Fruit fly (Drosophila melanogaster): Measurements from ENCODE around the gene Fip1.

The Fip1 gene

DNA sequence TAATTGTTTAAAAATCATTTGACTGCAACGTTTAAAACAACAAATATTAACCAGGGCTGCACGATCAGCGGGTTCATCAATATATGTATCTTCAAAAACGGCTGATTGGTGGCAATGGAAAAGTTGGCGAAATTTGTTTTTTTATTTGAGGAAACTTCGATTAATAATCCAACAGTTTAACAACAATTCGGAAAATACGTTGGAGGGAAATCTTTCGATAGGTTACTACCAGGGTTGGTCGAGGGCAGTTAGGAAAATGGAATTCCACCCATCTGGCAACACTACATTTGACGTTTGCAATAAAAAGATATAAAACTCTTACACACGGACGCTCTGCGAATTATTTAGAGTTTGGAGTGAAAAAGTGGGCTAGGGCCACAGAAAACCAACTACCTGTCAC, 47.7 kb upstream of the Fip1 start, which contains the start of the genes Lipt2 and CG14650 (continued):
- TF ChIP-seq kah (GFP tag; optimal IDR thresholded peaks at IDR 0.05): no peak
- no peak for TF ChIP-seq croc (GFP tag; conservative IDR thresholded peaks at IDR 0.05)
- no peak for TF ChIP-seq CG15073 (GFP tag; optimal IDR thresholded peaks at IDR 0.05)
- peak; percentile 46 for TF ChIP-seq CG13123 (GFP tag; optimal IDR thresholded peaks at IDR 0.05)
- no peak for TF ChIP-seq CG2199 (GFP tag; IDR thresholded peaks at IDR 0.05)
- peak; percentile 76 for TF ChIP-seq HLH54F (GFP tag; optimal IDR thresholded peaks at IDR 0.05)
- TF ChIP-seq gsb-n (tag; optimal IDR thresholded peaks at IDR 0.05): no peak
- TF ChIP-seq CG18764 (GFP tag; optimal IDR thresholded peaks at IDR 0.05): peak; percentile 37
- peak; percentile 92 for TF ChIP-seq Myb (GFP tag; optimal IDR thresholded peaks at IDR 0.05)
- peak; percentile 49; the same call in 1 of the 2 replicates for TF ChIP-seq NFAT (GFP tag; IDR thresholded peaks at IDR 0.05)
- no peak for TF ChIP-seq crol (GFP tag; IDR thresholded peaks at IDR 0.05)
- no peak for TF ChIP-seq MTF-1 (GFP tag; optimal IDR thresholded peaks at IDR 0.05; ENCODE audit: borderline replicate concordance)
- TF ChIP-seq E2f2 (GFP tag; IDR thresholded peaks at IDR 0.05): peak; percentile 69; the same call in 1 of the 2 replicates
- TF ChIP-seq CG3838 (GFP tag; optimal IDR thresholded peaks at IDR 0.05): no peak
- TF ChIP-seq MESR4 (GFP tag; optimal IDR thresholded peaks at IDR 0.05): peak; percentile 84
- TF ChIP-seq Stat92E (GFP tag; optimal IDR thresholded peaks at IDR 0.05): no peak
- peak; percentile 41 for TF ChIP-seq CG33557 (GFP tag; optimal IDR thresholded peaks at IDR 0.05)
- no peak for TF ChIP-seq ase (GFP tag; IDR thresholded peaks at IDR 0.05)
- TF ChIP-seq ro (GFP tag; IDR thresholded peaks at IDR 0.05): no peak
- no peak for TF ChIP-seq klu (GFP tag; IDR thresholded peaks at IDR 0.05)
- 0 out of 2 replicates have a peak, but pooled peaks have one; percentile 25 for TF ChIP-seq CG17328 (GFP tag; IDR thresholded peaks at IDR 0.05)
- no peak for TF ChIP-seq cad (GFP tag; optimal IDR thresholded peaks at IDR 0.05)
- no peak for TF ChIP-seq HLHmδ (GFP tag; optimal IDR thresholded peaks at IDR 0.05)
- no peak for TF ChIP-seq CG1024 (GFP tag; IDR thresholded peaks at IDR 0.05)
- no peak for TF ChIP-seq Deaf1 (tag; optimal IDR thresholded peaks at IDR 0.05)
- peak; percentile 17 for TF ChIP-seq CG6254 (GFP tag; optimal IDR thresholded peaks at IDR 0.05)
- TF ChIP-seq Doc3 (GFP tag; IDR thresholded peaks at IDR 0.05; ENCODE audit: partially characterized antibody): peak; percentile 56
- no peak for TF ChIP-seq Sox102F (GFP tag; optimal IDR thresholded peaks at IDR 0.05)
- TF ChIP-seq CG12071 (GFP tag; optimal IDR thresholded peaks at IDR 0.05): no peak
- TF ChIP-seq Dp (GFP tag; optimal IDR thresholded peaks at IDR 0.05): peak; percentile 62
- TF ChIP-seq Doc2 (GFP tag; IDR thresholded peaks at IDR 0.05): no peak
- no peak for TF ChIP-seq CG15479 (GFP tag; optimal IDR thresholded peaks at IDR 0.05)
- TF ChIP-seq knrl (GFP tag; IDR thresholded peaks at IDR 0.05; ENCODE audit: partially characterized antibody): peak; percentile 61
- peak; percentile 46 for TF ChIP-seq CG34376 (GFP tag; optimal IDR thresholded peaks at IDR 0.05)
- no peak for TF ChIP-seq Hey (tag; optimal IDR thresholded peaks at IDR 0.05)
- TF ChIP-seq Dref (GFP tag; IDR thresholded peaks at IDR 0.05): peak; percentile 67
- TF ChIP-seq lola (GFP tag; optimal IDR thresholded peaks at IDR 0.05): peak in 1 of 3 experiments; percentile 52
- TF ChIP-seq CG13287 (GFP tag; IDR thresholded peaks at IDR 0.05; ENCODE audit: partially characterized antibody): peak; percentile 74
- TF ChIP-seq CG1602 (GFP tag; optimal IDR thresholded peaks at IDR 0.05): peak; percentile 50
- no peak for TF ChIP-seq eyg (GFP tag; optimal IDR thresholded peaks at IDR 0.05)
- TF ChIP-seq bowl (GFP tag; IDR thresholded peaks at IDR 0.05): no peak
- peak; percentile 35; the same call in 1 of the 2 replicates for TF ChIP-seq Ptx1 (GFP tag; IDR thresholded peaks at IDR 0.05)
- TF ChIP-seq slou (GFP tag; optimal IDR thresholded peaks at IDR 0.05): no peak
- no peak for TF ChIP-seq corto (GFP tag; optimal IDR thresholded peaks at IDR 0.05)
- peak; percentile 77 for TF ChIP-seq CG2120 (GFP tag; optimal IDR thresholded peaks at IDR 0.05)
- TF ChIP-seq CHES-1-like (GFP tag; optimal IDR thresholded peaks at IDR 0.05): peak; percentile 35
- 0 out of 3 replicates have a peak, but pooled peaks have one; percentile 19 for TF ChIP-seq Dbx (GFP tag; IDR thresholded peaks at IDR 0.05)
- peak; percentile 60 for TF ChIP-seq sug (tag; optimal IDR thresholded peaks at IDR 0.05)
- TF ChIP-seq CG17912 (GFP tag; optimal IDR thresholded peaks at IDR 0.05): peak; percentile 1
- no peak; the same call in 2 of the 3 replicates for TF ChIP-seq zen2 (GFP tag; IDR thresholded peaks at IDR 0.05; ENCODE audit: partially characterized antibody)
- no peak for TF ChIP-seq Awh (GFP tag; IDR thresholded peaks at IDR 0.05)
